Fruit fly (Drosophila melanogaster): ENCODE measurements around the gene CG6763.

CG6763 gene

dm6 chr3R:23315630-23316029 lies 31.8 kb downstream of the CG6763 start (continued):
- 0 out of 2 replicates have a peak, but pooled peaks have one; percentile 7 for TF ChIP-seq Oaz (GFP tag; IDR thresholded peaks at IDR 0.05)
- no peak for TF ChIP-seq jigr1 (GFP tag; IDR thresholded peaks at IDR 0.05)
- TF ChIP-seq CG2712 (tag; optimal IDR thresholded peaks at IDR 0.05), result peak; percentile 30
- peak; percentile 25 for TF ChIP-seq Oli (tag; optimal IDR thresholded peaks at IDR 0.05)
- TF ChIP-seq danr (GFP tag; IDR thresholded peaks at IDR 0.05), result no peak
- TF ChIP-seq CG12104 (GFP tag; optimal IDR thresholded peaks at IDR 0.05), result no peak
- TF ChIP-seq Bgb (GFP tag; IDR thresholded peaks at IDR 0.05; ENCODE audit: partially characterized antibody), result no peak
- TF ChIP-seq pan (optimal IDR thresholded peaks at IDR 0.05), result no peak
- peak in 1 of 2 experiments; percentile 41 for TF ChIP-seq pan (GFP tag; optimal IDR thresholded peaks at IDR 0.05 in 1 of 2, IDR thresholded peaks at IDR 0.05 in 1 of 2)
- TF ChIP-seq Fer1 (GFP tag; optimal IDR thresholded peaks at IDR 0.05), result no peak
- 0 out of 2 replicates have a peak, but pooled peaks have one; percentile 16 for TF ChIP-seq lmd (GFP tag; IDR thresholded peaks at IDR 0.05)
- TF ChIP-seq BtbVII (GFP tag; optimal IDR thresholded peaks at IDR 0.05), result no peak
- no peak for TF ChIP-seq CG11093 (GFP tag; IDR thresholded peaks at IDR 0.05)
- TF ChIP-seq E2f1 (GFP tag; IDR thresholded peaks at IDR 0.05), result 0 out of 2 replicates have a peak, but pooled peaks have one; percentile 13
- TF ChIP-seq CG1602 (GFP tag; optimal IDR thresholded peaks at IDR 0.05), result peak; percentile 4
- no peak for TF ChIP-seq Sry-β (GFP tag; optimal IDR thresholded peaks at IDR 0.05)
- no peak for TF ChIP-seq Nf-YC (tag; optimal IDR thresholded peaks at IDR 0.05)
- TF ChIP-seq NFAT (GFP tag; IDR thresholded peaks at IDR 0.05), result no peak
- no peak for TF ChIP-seq Bteb2 (GFP tag; optimal IDR thresholded peaks at IDR 0.05)
- no peak for TF ChIP-seq Dad (GFP tag; optimal IDR thresholded peaks at IDR 0.05)
- TF ChIP-seq Ets65A (GFP tag), result peak; percentile 7
- peak; percentile 68 for TF ChIP-seq H2.0 (GFP tag; IDR thresholded peaks at IDR 0.05)
- peak; percentile 21 for TF ChIP-seq CG16863 (GFP tag; optimal IDR thresholded peaks at IDR 0.05)
- TF ChIP-seq CG18262 (tag; optimal IDR thresholded peaks at IDR 0.05), result peak; percentile 21
- no peak for TF ChIP-seq Mes4 (GFP tag; optimal IDR thresholded peaks at IDR 0.05)
- no peak for TF ChIP-seq CG14860 (GFP tag; IDR thresholded peaks at IDR 0.05; ENCODE audit: partially characterized antibody)
- no peak for TF ChIP-seq Hr39 (optimal IDR thresholded peaks at IDR 0.05)
- TF ChIP-seq CG11723 (GFP tag; optimal IDR thresholded peaks at IDR 0.05), result no peak
- no peak for TF ChIP-seq Usf (GFP tag; optimal IDR thresholded peaks at IDR 0.05)
- peak; percentile 24 for TF ChIP-seq unpg (GFP tag; optimal IDR thresholded peaks at IDR 0.05)
- no peak for TF ChIP-seq odd (GFP tag; optimal IDR thresholded peaks at IDR 0.05)
- TF ChIP-seq CG10654 (GFP tag; optimal IDR thresholded peaks at IDR 0.05), result no peak
- peak; percentile 55; the same call in 1 of the 2 replicates for TF ChIP-seq Xrp1 (GFP tag; IDR thresholded peaks at IDR 0.05)
- TF ChIP-seq yki (optimal IDR thresholded peaks at IDR 0.05), result no peak
- no peak for TF ChIP-seq Lpt (GFP tag; optimal IDR thresholded peaks at IDR 0.05)
- no peak for TF ChIP-seq CG11695 (GFP tag; IDR thresholded peaks at IDR 0.05)
- peak; percentile 26 for TF ChIP-seq ind (GFP tag; optimal IDR thresholded peaks at IDR 0.05)
- peak in 1 of 2 experiments; percentile 26 for TF ChIP-seq Hr51 (GFP tag; optimal IDR thresholded peaks at IDR 0.05)
- TF ChIP-seq CG2120 (GFP tag; optimal IDR thresholded peaks at IDR 0.05), result no peak
- TF ChIP-seq ab (GFP tag; optimal IDR thresholded peaks at IDR 0.05), result no peak
- TF ChIP-seq zfh2 (GFP tag; optimal IDR thresholded peaks at IDR 0.05), result no peak
- peak; percentile 15 for TF ChIP-seq Sox102F (GFP tag; optimal IDR thresholded peaks at IDR 0.05)
- no peak for TF ChIP-seq unc-4 (GFP tag; IDR thresholded peaks at IDR 0.05; ENCODE audit: partially characterized antibody)
- no peak for TF ChIP-seq CG6854 (GFP tag; optimal IDR thresholded peaks at IDR 0.05)
- no peak for TF ChIP-seq inv (GFP tag; IDR thresholded peaks at IDR 0.05; ENCODE audit: partially characterized antibody)
- no peak for TF ChIP-seq hbn (GFP tag; IDR thresholded peaks at IDR 0.05; ENCODE audit: partially characterized antibody)
- no peak for TF ChIP-seq dan (GFP tag; IDR thresholded peaks at IDR 0.05)
- no peak for TF ChIP-seq cg (GFP tag; optimal IDR thresholded peaks at IDR 0.05)
- TF ChIP-seq wek (GFP tag; optimal IDR thresholded peaks at IDR 0.05), result no peak
- no peak for TF ChIP-seq sd (tag; optimal IDR thresholded peaks at IDR 0.05)
- TF ChIP-seq chif (GFP tag; optimal IDR thresholded peaks at IDR 0.05), result peak; percentile 20 to 27
- TF ChIP-seq slou (GFP tag; optimal IDR thresholded peaks at IDR 0.05), result no peak
- TF ChIP-seq CG6765 (GFP tag; optimal IDR thresholded peaks at IDR 0.05), result no peak

Measured in whole organism, embryonic.